Worm (Caenorhabditis elegans) whole organism, L4 larva: ENCODE measurements around the gene srh-207.

Experiments
- F10B5.3 ChIP-seq: sonication (generic microtip); optimal IDR thresholded peaks from 2 replicates; lab custom pipeline; 2016; ENCODE audit warnings: mild to moderate bottlenecking, missing genetic modification characterization, missing compliant biosample characterization
- F49E8.2 ChIP-seq: sonication (generic microtip); optimal IDR thresholded peaks from 2 replicates; lab custom pipeline; 2016; ENCODE audit warnings: missing compliant biosample characterization, mild to moderate bottlenecking, missing genetic modification characterization, borderline replicate concordance
- R02D3.7 ChIP-seq: fragments of 150-350 bp; sonication (generic microtip); optimal IDR thresholded peaks from 3 replicates; lab custom pipeline; 2014; ENCODE audit warnings: missing biosample characterization, missing genetic modification characterization
- Y48G9A.11 ChIP-seq: fragments of 200-800 bp; sonication (Bioruptor generic); IDR thresholded peaks from 2 replicates; pipeline ENCODE4 v1.3.6; 2022; ENCODE audit warnings: missing genetic modification reagents, missing genetic modification characterization, missing compliant biosample characterization
- ZK337.2 ChIP-seq: fragments of 200-800 bp; sonication (Bioruptor generic); IDR thresholded peaks from 2 replicates; pipeline ENCODE4 v1.3.6; 2022; ENCODE audit warnings: missing genetic modification reagents, missing genetic modification characterization, missing compliant biosample characterization
- aha-1 ChIP-seq: fragments of 150-350 bp; peaks from one replicate; lab custom pipeline; 2014; ENCODE audit warnings: missing biosample characterization, missing genetic modification characterization
- ceh-28 ChIP-seq: fragments of 150-350 bp; optimal IDR thresholded peaks from 2 replicates; lab custom pipeline; 2014; ENCODE audit warnings: missing biosample characterization, missing genetic modification reagents, missing genetic modification characterization
- ctbp-1 ChIP-seq: fragments of 200-800 bp; sonication (Bioruptor generic); IDR thresholded peaks from 2 replicates; pipeline ENCODE4 v1.3.6; 2022; ENCODE audit warnings: missing genetic modification reagents, missing genetic modification characterization, missing compliant biosample characterization
- daf-19 ChIP-seq: fragments of 200-800 bp; sonication (Bioruptor generic); conservative IDR thresholded peaks from 2 replicates; pipeline ENCODE4 v1.3.6; 2022; ENCODE audit warnings: missing genetic modification characterization, missing compliant biosample characterization
- daf-8 ChIP-seq: fragments of 200-800 bp; sonication (Bioruptor generic); IDR thresholded peaks from 2 replicates; pipeline ENCODE4 v1.3.6; 2022; ENCODE audit warnings: missing genetic modification characterization, missing compliant biosample characterization
- dmd-9 ChIP-seq: fragments of 200-800 bp; sonication (Bioruptor generic); IDR thresholded peaks from 2 replicates; pipeline ENCODE4 v1.3.6; 2022; ENCODE audit warnings: missing genetic modification reagents, missing genetic modification characterization, missing compliant biosample characterization
- duxl-1 ChIP-seq: sonication (generic microtip); optimal IDR thresholded peaks from 2 replicates; lab custom pipeline; 2016; ENCODE audit warnings: mild to moderate bottlenecking, missing genetic modification characterization, moderate library complexity, missing compliant biosample characterization; ENCODE audit not compliant: poor library complexity
- fkh-10 ChIP-seq: fragments of 150-350 bp; optimal IDR thresholded peaks from 2 replicates; lab custom pipeline; 2014; ENCODE audit warnings: missing biosample characterization, missing genetic modification reagents, missing genetic modification characterization
- fos-1 ChIP-seq: fragments of 150-350 bp; optimal IDR thresholded peaks from 2 replicates; lab custom pipeline; 2014; ENCODE audit warnings: missing biosample characterization, missing genetic modification characterization
- gei-8 ChIP-seq: fragments of 200-800 bp; sonication (Bioruptor generic); optimal IDR thresholded peaks from 2 replicates; lab custom pipeline; 2018; ENCODE audit warnings: mild to moderate bottlenecking, missing genetic modification characterization, missing compliant biosample characterization
- hmg-1.1 ChIP-seq: fragments of 200-800 bp; sonication (Bioruptor generic); IDR thresholded peaks from 2 replicates; pipeline ENCODE4 v1.3.6; 2022; ENCODE audit warnings: missing genetic modification reagents, missing genetic modification characterization, missing compliant biosample characterization
- jun-1 ChIP-seq: fragments of 150-350 bp; optimal IDR thresholded peaks from 2 replicates; lab custom pipeline; 2014; ENCODE audit warnings: missing biosample characterization, missing genetic modification reagents, missing genetic modification characterization
- lim-7 ChIP-seq: fragments of 200-800 bp; sonication (Bioruptor generic); IDR thresholded peaks from 2 replicates; pipeline ENCODE4 v1.3.6; 2022; ENCODE audit warnings: missing genetic modification characterization, missing compliant biosample characterization
- lin-1 ChIP-seq: fragments of 200-800 bp; sonication (Bioruptor generic); IDR thresholded peaks from 2 replicates; pipeline ENCODE4 v1.3.6; 2022; ENCODE audit warnings: missing genetic modification reagents, missing genetic modification characterization, missing compliant biosample characterization
- lin-29 ChIP-seq: fragments of 200-800 bp; sonication (Bioruptor generic); IDR thresholded peaks from 2 replicates; pipeline ENCODE4 v1.3.6; 2022; ENCODE audit warnings: missing genetic modification reagents, missing genetic modification characterization, missing compliant biosample characterization
- lin-38 ChIP-seq: fragments of 200-800 bp; sonication (Bioruptor generic); IDR thresholded peaks from 2 replicates; pipeline ENCODE4 v1.3.6; 2022; ENCODE audit warnings: missing genetic modification reagents, missing genetic modification characterization, missing compliant biosample characterization
- lin-39 ChIP-seq: fragments of 150-350 bp; optimal IDR thresholded peaks from 2 replicates; lab custom pipeline; 2014; ENCODE audit warnings: missing biosample characterization, missing genetic modification reagents, missing genetic modification characterization
- madf-5 ChIP-seq, 2 experiments: fragments of 200-800 bp; sonication (Bioruptor generic); IDR thresholded peaks; 2 replicates each; pipeline ENCODE4 v1.3.6; 2022; ENCODE audit warnings: missing compliant biosample characterization in 2 of 2, missing genetic modification characterization in 2 of 2
- nhr-10 ChIP-seq: fragments of 150-350 bp; optimal IDR thresholded peaks from 2 replicates; lab custom pipeline; 2014; ENCODE audit warnings: missing biosample characterization, missing genetic modification characterization
- nhr-111 ChIP-seq: fragments of 200-800 bp; sonication (Bioruptor generic); optimal IDR thresholded peaks from 2 replicates; lab custom pipeline; 2018; ENCODE audit warnings: mild to moderate bottlenecking, missing genetic modification characterization, missing compliant biosample characterization
- nhr-25 ChIP-seq: sonication (generic microtip); optimal IDR thresholded peaks from 2 replicates; lab custom pipeline; 2017; ENCODE audit warnings: missing genetic modification characterization, mild to moderate bottlenecking, missing compliant biosample characterization, antibody characterized with exemption, moderate library complexity, borderline replicate concordance; ENCODE audit not compliant: insufficient read depth
- nhr-28 ChIP-seq: fragments of 150-350 bp; optimal IDR thresholded peaks from 2 replicates; lab custom pipeline; 2014; ENCODE audit warnings: missing biosample characterization, missing genetic modification characterization
- nhr-42 ChIP-seq: fragments of 200-800 bp; sonication (Bioruptor generic); IDR thresholded peaks from 2 replicates; pipeline ENCODE4 v1.3.6; 2022; ENCODE audit warnings: missing genetic modification characterization, missing compliant biosample characterization
- nhr-6 ChIP-seq: fragments of 150-350 bp; optimal IDR thresholded peaks from 2 replicates; lab custom pipeline; 2014; ENCODE audit warnings: missing biosample characterization, missing genetic modification characterization
- saeg-2 ChIP-seq: fragments of 200-800 bp; sonication (Bioruptor generic); IDR thresholded peaks from 2 replicates; pipeline ENCODE4 v1.3.6; 2022; ENCODE audit warnings: missing genetic modification reagents, missing genetic modification characterization, missing compliant biosample characterization
- set-16 ChIP-seq: fragments of 200-800 bp; sonication (Bioruptor generic); IDR thresholded peaks from 2 replicates; pipeline ENCODE4 v1.3.6; 2022; ENCODE audit warnings: missing genetic modification reagents, missing genetic modification characterization, missing compliant biosample characterization
- skn-1 ChIP-seq: fragments of 150-350 bp; optimal IDR thresholded peaks from 2 replicates; lab custom pipeline; 2014; ENCODE audit warnings: missing biosample characterization, missing genetic modification characterization
- snpc-4 ChIP-seq: fragments of 150-350 bp; optimal IDR thresholded peaks from 2 replicates; lab custom pipeline; 2014; ENCODE audit warnings: missing biosample characterization, missing genetic modification characterization
- unc-39 ChIP-seq: sonication (generic microtip); optimal IDR thresholded peaks from 2 replicates; lab custom pipeline; 2017; ENCODE audit warnings: missing biosample characterization, missing genetic modification characterization
- zfp-3 ChIP-seq: fragments of 200-800 bp; sonication (Bioruptor generic); conservative IDR thresholded peaks from 2 replicates; pipeline ENCODE4 v1.3.6; 2022; ENCODE audit warnings: missing genetic modification reagents, missing genetic modification characterization, missing compliant biosample characterization
- zip-11 ChIP-seq: fragments of 200-800 bp; sonication (Bioruptor generic); IDR thresholded peaks from 2 replicates; pipeline ENCODE4 v1.3.6; 2022; ENCODE audit warnings: missing genetic modification characterization, missing compliant biosample characterization
- zip-2 ChIP-seq: fragments of 150-350 bp; optimal IDR thresholded peaks from 2 replicates; lab custom pipeline; 2014; ENCODE audit warnings: missing biosample characterization, missing genetic modification characterization
- ztf-11 ChIP-seq: fragments of 150-350 bp; optimal IDR thresholded peaks from 2 replicates; lab custom pipeline; 2014; ENCODE audit warnings: missing biosample characterization, missing genetic modification characterization
- ztf-7 ChIP-seq: fragments of 150-350 bp; optimal IDR thresholded peaks from 2 replicates; lab custom pipeline; 2014; ENCODE audit warnings: missing biosample characterization, missing genetic modification characterization

srh-207 gene

ce11 chrV:18431450-18431849, 21.4 kb upstream of the srh-207 start, which contains the start of gene srw-82:
srw-82 (plus strand) TSS chrV:18431750.
- TF ChIP-seq fkh-10 = no peak
- peak; percentile 89 for TF ChIP-seq aha-1 (tag; lab: Kevin White, UChicago)

- no peak for TF ChIP-seq F10B5.3 (tag; lab: Kevin White, UChicago)
- no peak for TF ChIP-seq saeg-2
- peak; percentile 88 for TF ChIP-seq set-16
These were observed 20.8 kb upstream of the srh-207 start for ce11 chrV:18430826-18431225.

DNA sequence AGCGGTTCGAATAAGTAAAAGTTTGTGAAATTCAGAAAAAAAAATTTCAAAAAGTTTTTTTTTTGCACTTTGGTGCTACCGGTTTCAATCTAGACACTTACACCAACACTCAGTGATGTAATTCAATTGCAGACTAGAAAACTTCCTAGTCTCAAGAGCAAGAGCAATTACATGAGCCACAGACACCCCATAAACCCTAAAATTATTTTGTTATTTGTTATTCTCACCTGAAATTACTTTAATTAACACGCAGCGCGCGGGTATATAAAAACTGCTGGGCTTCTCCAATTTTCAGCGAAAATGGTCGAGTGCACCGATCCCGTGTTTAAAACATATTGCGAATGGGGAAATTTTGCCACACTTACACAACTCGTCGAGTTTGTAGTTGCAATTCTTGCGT, 16.2 kb upstream of the srh-207 start, which contains the start of gene srw-83:
Gene srw-83, plus strand, starts transcription at position 301 of the 400 bp plus-strand sequence.
- no peak for TF ChIP-seq hmg-1.1
- TF ChIP-seq snpc-4 (tag; lab: Kevin White, UChicago) = no peak
- no peak for TF ChIP-seq madf-5 (GFP tag; IDR thresholded peaks at IDR 0.05; lab: Robert Waterston, UW)
- no peak for TF ChIP-seq ztf-11
- no peak for TF ChIP-seq lin-39
- TF ChIP-seq ctbp-1 (GFP tag; lab: Robert Waterston, UW) = no peak
- no peak for TF ChIP-seq lin-1 (GFP tag; lab: Robert Waterston, UW)
- TF ChIP-seq jun-1 (tag; lab: Kevin White, UChicago) = no peak
- no peak for TF ChIP-seq nhr-10
- no peak for TF ChIP-seq lin-38 (GFP tag; lab: Robert Waterston, UW)
- no peak for TF ChIP-seq zip-2 (tag; lab: Kevin White, UChicago)
- TF ChIP-seq nhr-42 = no peak
- no peak for TF ChIP-seq ztf-7 (tag; lab: Kevin White, UChicago)
- no peak for TF ChIP-seq nhr-111 (GFP tag; lab: Kevin White, UChicago)
- no peak for TF ChIP-seq gei-8 (GFP tag; lab: Kevin White, UChicago)
- TF ChIP-seq daf-8 (GFP tag; lab: Robert Waterston, UW) = no peak
- TF ChIP-seq unc-39 (tag; lab: Kevin White, UChicago) = no peak
- no peak for TF ChIP-seq fos-1 (tag; lab: Kevin White, UChicago)
- no peak for TF ChIP-seq nhr-28 (tag; lab: Kevin White, UChicago)

DNA sequence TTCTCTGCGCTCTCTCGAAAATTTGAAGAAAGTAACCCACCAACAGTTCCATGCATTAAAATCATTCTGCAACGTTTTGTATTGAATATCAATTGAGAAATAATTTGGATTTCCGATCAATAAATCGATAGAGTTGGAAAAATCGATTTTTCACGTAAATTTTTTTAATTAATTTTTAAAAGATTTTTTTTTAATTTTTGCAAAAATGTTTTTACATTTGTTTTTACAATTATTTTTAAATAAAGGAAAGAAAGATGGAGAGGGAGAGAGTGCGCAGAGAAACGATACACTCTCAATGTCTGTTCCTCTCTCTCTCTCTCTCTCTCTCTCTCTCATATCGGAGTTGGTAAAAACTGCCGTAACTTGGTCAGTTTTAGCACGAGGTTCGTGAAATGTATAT, 15.5 kb upstream of the srh-207 start, which contains the start of gene ZK262.19:
Gene ZK262.19, minus strand, starts transcription at position 101 of the 400 bp plus-strand sequence.
- TF ChIP-seq daf-19 (GFP tag; lab: Robert Waterston, UW) (no peak), dmd-9 (no peak), ceh-28 (tag; lab: Kevin White, UChicago) (peak; percentile 10)
- TF ChIP-seq, all 104 proteins: peak for 1

ce11 chrV:18424471-18424870, 14.4 kb upstream of the srh-207 start, which contains the start of gene ZK262.4:
ZK262.4 (minus strand) TSS chrV:18424571.
- no peak for TF ChIP-seq ZK337.2 (GFP tag; lab: Robert Waterston, UW)
- no peak for TF ChIP-seq fkh-10
- no peak for TF ChIP-seq lim-7
- TF ChIP-seq nhr-42 = no peak
- no peak for TF ChIP-seq ceh-28 (tag; lab: Kevin White, UChicago)
- TF ChIP-seq duxl-1 (tag; lab: Kevin White, UChicago) = no peak
- TF ChIP-seq F49E8.2 = no peak
- TF ChIP-seq skn-1 = no peak
- TF ChIP-seq nhr-25 (tag; lab: Kevin White, UChicago) = no peak

- no peak for TF ChIP-seq Y48G9A.11 (GFP tag; lab: Robert Waterston, UW)
- no peak for TF ChIP-seq zfp-3 (GFP tag; lab: Robert Waterston, UW)
- no peak for TF ChIP-seq nhr-6 (tag; lab: Kevin White, UChicago)
- TF ChIP-seq daf-19 (GFP tag; lab: Robert Waterston, UW) = no peak
- TF ChIP-seq nhr-28 (tag; lab: Kevin White, UChicago) = no peak
- no peak for TF ChIP-seq snpc-4 (tag; lab: Kevin White, UChicago)
- TF ChIP-seq zip-11 (GFP tag; lab: Robert Waterston, UW) = no peak
- no peak for TF ChIP-seq fkh-10
- no peak for TF ChIP-seq lin-1 (GFP tag; lab: Robert Waterston, UW)
- TF ChIP-seq lin-29 (GFP tag; lab: Robert Waterston, UW) = no peak
- no peak for TF ChIP-seq R02D3.7
These were observed 10.8 kb upstream of the srh-207 start, which contains the start of gene srj-26 for ce11 chrV:18420797-18421196. srj-26 (plus strand) TSS chrV:18421097.
